Fruit fly (Drosophila melanogaster): ENCODE results near the gene CG43924.
A peak's percentile ranks its signal among the peaks of the same experiment; 100 is the strongest.

CG43924 gene

DNA sequence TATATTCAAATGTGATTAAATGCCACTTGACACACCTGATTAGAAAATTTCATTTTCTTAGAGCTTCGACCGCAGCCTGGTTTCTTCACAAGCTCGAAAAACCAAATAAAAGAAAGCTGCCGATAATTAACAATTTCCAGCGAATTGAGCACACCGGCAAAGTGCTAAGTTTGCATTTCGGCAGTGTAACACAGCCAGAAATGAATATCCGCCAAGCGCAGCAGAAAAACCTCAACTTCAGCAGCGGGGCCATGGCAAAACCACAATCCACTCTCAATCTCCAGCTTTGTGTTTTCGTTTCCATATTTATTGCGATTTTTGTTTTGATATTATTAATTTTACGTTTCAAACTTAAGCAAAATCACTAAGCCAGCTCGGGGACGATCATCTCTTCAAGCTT, 38.4 kb upstream of the CG43924 start:
- TF ChIP-seq ttk (GFP tag; IDR thresholded peaks at IDR 0.05) = no peak
- TF ChIP-seq scrt (GFP tag; optimal IDR thresholded peaks at IDR 0.05) = no peak
- no peak for TF ChIP-seq Dbx (GFP tag; IDR thresholded peaks at IDR 0.05)
- TF ChIP-seq CG17186 (GFP tag; optimal IDR thresholded peaks at IDR 0.05) = no peak
- TF ChIP-seq sens (GFP tag) = peak; percentile 36
- no peak for TF ChIP-seq zfh1 (GFP tag; IDR thresholded peaks at IDR 0.05)
- TF ChIP-seq sc (optimal IDR thresholded peaks at IDR 0.05) = no peak
- TF ChIP-seq sc (GFP tag; optimal IDR thresholded peaks at IDR 0.05) = no peak
- TF ChIP-seq rib (GFP tag; IDR thresholded peaks at IDR 0.05) = 0 out of 2 replicates have a peak, but pooled peaks have one; percentile 37
- TF ChIP-seq CG14050 (GFP tag; IDR thresholded peaks at IDR 0.05) = no peak
- no peak for TF ChIP-seq zen2 (GFP tag; IDR thresholded peaks at IDR 0.05; ENCODE audit: partially characterized antibody)
- no peak for TF ChIP-seq BEAF-32 (GFP tag; optimal IDR thresholded peaks at IDR 0.05)
- no peak for TF ChIP-seq row (GFP tag; IDR thresholded peaks at IDR 0.05)

DNA sequence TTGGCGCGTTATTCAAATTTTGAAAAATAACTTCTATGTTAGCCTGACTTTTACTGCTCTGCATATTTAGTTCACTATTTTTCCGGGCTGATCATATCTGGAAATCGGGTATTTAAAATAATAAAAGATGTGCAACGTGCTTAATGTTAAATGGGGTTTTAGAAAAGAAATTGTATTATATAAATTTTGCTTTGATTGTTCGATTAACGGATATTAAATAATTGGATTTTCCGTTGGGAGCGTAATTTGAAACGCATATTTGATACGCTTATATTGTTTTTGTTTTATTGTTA, 37.3 kb upstream of the CG43924 start:
- no peak; the same call in 1 of the 2 replicates for TF ChIP-seq Scr (GFP tag; IDR thresholded peaks at IDR 0.05; ENCODE audit: partially characterized antibody)
- TF ChIP-seq trem (tag; optimal IDR thresholded peaks at IDR 0.05) = peak; percentile 45
- TF ChIP-seq gfzf (GFP tag; optimal IDR thresholded peaks at IDR 0.05) = no peak
- peak; percentile 76 for TF ChIP-seq sens (GFP tag)
- TF ChIP-seq Dp (GFP tag; optimal IDR thresholded peaks at IDR 0.05) = peak; percentile 56
- TF ChIP-seq Pdp1 (GFP tag; optimal IDR thresholded peaks at IDR 0.05) = peak in 1 of 2 experiments; percentile 61
- no peak for TF ChIP-seq prd (optimal IDR thresholded peaks at IDR 0.05)
- no peak for TF ChIP-seq prd (GFP tag; IDR thresholded peaks at IDR 0.05)
- TF ChIP-seq PHDP (tag; optimal IDR thresholded peaks at IDR 0.05) = no peak
- peak; percentile 15 for TF ChIP-seq CTCF (GFP tag; optimal IDR thresholded peaks at IDR 0.05)
- TF ChIP-seq E2f2 (GFP tag; IDR thresholded peaks at IDR 0.05) = peak; percentile 45
- TF ChIP-seq eyg (GFP tag; optimal IDR thresholded peaks at IDR 0.05) = no peak
- TF ChIP-seq CG10267 (tag; optimal IDR thresholded peaks at IDR 0.05) = no peak
- TF ChIP-seq CG14050 (GFP tag; IDR thresholded peaks at IDR 0.05) = no peak
- TF ChIP-seq CG17385 (GFP tag; optimal IDR thresholded peaks at IDR 0.05) = no peak
- no peak for TF ChIP-seq CG3407 (GFP tag; optimal IDR thresholded peaks at IDR 0.05)
- TF ChIP-seq eve (GFP tag; optimal IDR thresholded peaks at IDR 0.05) = no peak
- TF ChIP-seq NC2β (GFP tag; optimal IDR thresholded peaks at IDR 0.05) = no peak
- TF ChIP-seq repo (GFP tag; optimal IDR thresholded peaks at IDR 0.05) = no peak
- no peak for TF ChIP-seq CrebB (tag; optimal IDR thresholded peaks at IDR 0.05)
- TF ChIP-seq pum (GFP tag; optimal IDR thresholded peaks at IDR 0.05) = no peak
- no peak for TF ChIP-seq Sin3A (optimal IDR thresholded peaks at IDR 0.05)
- TF ChIP-seq BEAF-32 (GFP tag; optimal IDR thresholded peaks at IDR 0.05) = peak; percentile 32
- TF ChIP-seq stwl (tag; optimal IDR thresholded peaks at IDR 0.05) = no peak
- TF ChIP-seq fd3F (GFP tag; optimal IDR thresholded peaks at IDR 0.05) = no peak
- no peak for TF ChIP-seq toy (GFP tag; IDR thresholded peaks at IDR 0.05)
- TF ChIP-seq salm (tag; optimal IDR thresholded peaks at IDR 0.05) = no peak

DNA sequence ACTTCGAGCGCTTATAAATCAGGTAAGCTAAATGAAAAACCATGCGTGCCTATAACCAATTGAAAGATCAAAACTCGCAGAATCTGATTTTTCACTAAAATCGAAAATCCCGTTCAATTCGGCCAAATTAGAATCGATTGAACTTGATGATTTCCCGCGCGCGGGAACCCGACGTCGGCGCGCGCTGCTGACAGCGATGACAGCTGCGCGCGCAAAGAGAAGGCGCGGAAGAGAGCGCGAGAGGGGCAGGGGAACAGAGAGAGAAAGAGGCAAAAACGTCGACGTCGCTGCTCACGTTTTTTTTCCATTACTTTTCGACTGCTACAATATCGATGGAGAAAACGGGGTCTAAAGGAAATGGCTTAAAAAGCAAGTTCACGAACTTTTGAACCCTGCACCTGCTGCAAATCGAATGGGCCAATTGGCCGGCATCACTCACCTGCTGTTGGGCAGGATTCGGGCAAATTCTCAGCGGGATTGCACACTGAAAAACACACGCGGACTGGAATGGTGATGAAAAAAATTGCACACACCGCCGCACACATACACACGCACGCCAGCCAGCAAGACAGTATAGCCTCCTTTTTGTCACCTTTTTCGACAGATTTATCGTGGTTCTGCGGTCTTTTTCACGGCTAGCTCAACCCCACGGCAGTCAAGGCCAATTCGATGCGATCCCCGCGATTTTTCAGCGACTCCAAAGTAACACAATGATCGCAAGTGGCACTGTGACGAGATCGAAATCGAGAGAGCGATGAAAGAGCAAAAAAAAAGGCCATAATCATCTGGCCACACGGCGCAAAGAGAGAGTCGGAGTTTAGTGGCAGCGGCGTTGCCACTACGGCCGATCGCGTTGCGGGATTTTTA, 36.7 kb upstream of the CG43924 start, which contains the start of gene CycE:
Gene CycE, minus strand, starts transcription at position 757 of the 867 bp plus-strand sequence.
- no peak for TF ChIP-seq CG7556 (GFP tag; optimal IDR thresholded peaks at IDR 0.05)
- no peak for TF ChIP-seq CG10209 (GFP tag; optimal IDR thresholded peaks at IDR 0.05)
- no peak for TF ChIP-seq hb (GFP tag; IDR thresholded peaks at IDR 0.05; ENCODE audit: partially characterized antibody)
- TF ChIP-seq CG9609 (GFP tag; optimal IDR thresholded peaks at IDR 0.05) = no peak
- TF ChIP-seq ewg (GFP tag; optimal IDR thresholded peaks at IDR 0.05) = peak; percentile 34
- peak; percentile 93; the same call in 1 of the 3 replicates for TF ChIP-seq CG34422 (GFP tag; IDR thresholded peaks at IDR 0.05)
- TF ChIP-seq lov (optimal IDR thresholded peaks at IDR 0.05) = no peak
- TF ChIP-seq lov (GFP tag; IDR thresholded peaks at IDR 0.05) = no peak
- TF ChIP-seq sqz (GFP tag; optimal IDR thresholded peaks at IDR 0.05) = peak; percentile 95
- TF ChIP-seq bbx (GFP tag; IDR thresholded peaks at IDR 0.05; ENCODE audit: partially characterized antibody) = peak; percentile 63; the same call in 1 of the 2 replicates
- no peak for TF ChIP-seq schlank (tag; optimal IDR thresholded peaks at IDR 0.05)
- peak; percentile 44 for TF ChIP-seq CG2116 (GFP tag; optimal IDR thresholded peaks at IDR 0.05)
- TF ChIP-seq CG2712 (tag; optimal IDR thresholded peaks at IDR 0.05) = no peak
- peak in 1 of 2 experiments; percentile 62 for TF ChIP-seq crp (GFP tag; optimal IDR thresholded peaks at IDR 0.05)

Measured in whole organism, embryonic.